Worm (Caenorhabditis elegans) whole organism, L1 larva: ENCODE results near the gene rps-14.

Experiments
- C04F5.9 ChIP-seq: sonication (generic microtip); optimal IDR thresholded peaks from 2 replicates; lab custom pipeline; 2016; ENCODE audit warnings: missing genetic modification characterization, missing compliant biosample characterization
- C16A3.4 ChIP-seq: fragments of 150-350 bp; optimal IDR thresholded peaks from 2 replicates; lab custom pipeline; 2014; ENCODE audit warnings: missing biosample characterization, missing genetic modification characterization
- F16B12.6 ChIP-seq: fragments of 150-350 bp; optimal IDR thresholded peaks from 2 replicates; lab custom pipeline; 2014; ENCODE audit warnings: missing biosample characterization, missing genetic modification characterization
- alr-1 ChIP-seq: fragments of 200-800 bp; sonication (Bioruptor generic); optimal IDR thresholded peaks from 2 replicates; lab custom pipeline; 2018; ENCODE audit warnings: borderline replicate concordance, mild to moderate bottlenecking, missing genetic modification characterization, missing compliant biosample characterization
- ceh-8 ChIP-seq: fragments of 200-800 bp; sonication (Bioruptor generic); optimal IDR thresholded peaks from 2 replicates; lab custom pipeline; 2018; ENCODE audit warnings: mild to moderate bottlenecking, missing genetic modification characterization, moderate library complexity, missing compliant biosample characterization
- ceh-82 ChIP-seq, 3 experiments: fragments of 150-350 bp in 1 of 3; sonication (generic microtip) in 2 of 3; optimal IDR thresholded peaks; 2 replicates each; lab custom pipeline; 2014 to 2017; ENCODE audit warnings: missing biosample characterization in 3 of 3, missing genetic modification characterization in 3 of 3
- ceh-88 ChIP-seq: fragments of 200-800 bp; sonication (Bioruptor generic); IDR thresholded peaks from 2 replicates; pipeline ENCODE4 v1.3.6; 2022; ENCODE audit warnings: missing genetic modification characterization, missing compliant biosample characterization
- ceh-90 ChIP-seq: sonication (generic microtip); optimal IDR thresholded peaks from 2 replicates; lab custom pipeline; 2016; ENCODE audit warnings: missing genetic modification characterization, missing compliant biosample characterization
- dpl-1 ChIP-seq, 3 experiments: fragments of 150-350 bp in 2 of 3; sonication (generic microtip) in 1 of 3; optimal IDR thresholded peaks; 2 replicates each; lab custom pipeline; 2014 to 2017; ENCODE audit warnings: missing biosample characterization in 3 of 3, missing genetic modification characterization in 3 of 3, missing genetic modification reagents in 3 of 3
- dsc-1 ChIP-seq: sonication (generic microtip); optimal IDR thresholded peaks from 2 replicates; lab custom pipeline; 2016; ENCODE audit warnings: mild to moderate bottlenecking, missing genetic modification characterization, missing compliant biosample characterization
- efl-1 ChIP-seq, 4 experiments: fragments of 150-350 bp; optimal IDR thresholded peaks in 3 of 4; peaks in 1 of 4; 1 replicate in 1 of 4; 2 replicates in 3 of 4; lab custom pipeline; 2014; ENCODE audit warnings: missing biosample characterization in 2 of 4, missing genetic modification characterization in 2 of 4, missing genetic modification reagents in 2 of 4
- elt-2 ChIP-seq: sonication (generic microtip); optimal IDR thresholded peaks from 2 replicates; lab custom pipeline; 2016; ENCODE audit warnings: missing genetic modification characterization, mild to moderate bottlenecking, inconsistent platforms, missing compliant biosample characterization, missing genetic modification reagents
- elt-3 ChIP-seq, 6 experiments: fragments of 150-350 bp in 1 of 6; sonication (generic microtip); optimal IDR thresholded peaks; 2 replicates each; lab custom pipeline; 2017 to 2018; ENCODE audit warnings: missing biosample characterization in 6 of 6, missing genetic modification characterization in 6 of 6, inconsistent platforms in 1 of 6
- fkh-10 ChIP-seq: sonication (generic microtip); optimal IDR thresholded peaks from 2 replicates; lab custom pipeline; 2017; ENCODE audit warnings: missing biosample characterization, missing genetic modification reagents, missing genetic modification characterization
- fkh-4 ChIP-seq: sonication (generic microtip); optimal IDR thresholded peaks from 2 replicates; lab custom pipeline; 2016; ENCODE audit warnings: missing compliant biosample characterization, missing genetic modification characterization, borderline replicate concordance
- fkh-8 ChIP-seq: sonication (generic microtip); optimal IDR thresholded peaks from 2 replicates; lab custom pipeline; 2016; ENCODE audit warnings: mild to moderate bottlenecking, missing genetic modification characterization, missing compliant biosample characterization
- hlh-17 ChIP-seq: fragments of 200-800 bp; sonication (Bioruptor generic); optimal IDR thresholded peaks from 2 replicates; lab custom pipeline; 2018; ENCODE audit warnings: missing genetic modification characterization, mild to moderate bottlenecking, missing compliant biosample characterization, moderate library complexity, borderline replicate concordance
- hlh-4 ChIP-seq: sonication (generic microtip); optimal IDR thresholded peaks from 2 replicates; lab custom pipeline; 2016; ENCODE audit warnings: mild to moderate bottlenecking, missing genetic modification characterization, missing compliant biosample characterization
- lin-13 ChIP-seq: fragments of 150-350 bp; optimal IDR thresholded peaks from 2 replicates; lab custom pipeline; 2014; ENCODE audit warnings: missing biosample characterization, missing genetic modification reagents, missing genetic modification characterization
- lin-14 ChIP-seq: fragments of 200-800 bp; sonication (Bioruptor generic); optimal IDR thresholded peaks from 2 replicates; lab custom pipeline; 2018; ENCODE audit warnings: mild to moderate bottlenecking, missing genetic modification characterization, moderate library complexity, missing compliant biosample characterization
- lin-35 ChIP-seq, 2 experiments: fragments of 150-350 bp; optimal IDR thresholded peaks; 2 replicates each; lab custom pipeline; 2014; ENCODE audit warnings: missing biosample characterization in 2 of 2, missing genetic modification characterization in 2 of 2, missing genetic modification reagents in 2 of 2
- lin-39 ChIP-seq: fragments of 150-350 bp; optimal IDR thresholded peaks from 2 replicates; lab custom pipeline; 2014; ENCODE audit warnings: missing biosample characterization, missing genetic modification reagents, missing genetic modification characterization
- lir-3 ChIP-seq: sonication (generic microtip); optimal IDR thresholded peaks from 2 replicates; lab custom pipeline; 2016; ENCODE audit warnings: mild to moderate bottlenecking, missing genetic modification characterization, moderate library complexity, missing compliant biosample characterization; ENCODE audit not compliant: poor library complexity
- mab-9 ChIP-seq: fragments of 200-800 bp; sonication (Bioruptor generic); IDR thresholded peaks from 2 replicates; pipeline ENCODE4 v1.3.6; 2022; ENCODE audit warnings: missing genetic modification reagents, missing genetic modification characterization, missing compliant biosample characterization
- mef-2 ChIP-seq: fragments of 150-350 bp; optimal IDR thresholded peaks from 2 replicates; lab custom pipeline; 2014; ENCODE audit warnings: missing biosample characterization, missing genetic modification characterization
- nhr-12 ChIP-seq: sonication (generic microtip); optimal IDR thresholded peaks from 2 replicates; lab custom pipeline; 2017; ENCODE audit warnings: missing biosample characterization, missing genetic modification characterization
- nhr-20 ChIP-seq: sonication (generic microtip); optimal IDR thresholded peaks from 2 replicates; lab custom pipeline; 2016; ENCODE audit warnings: mild to moderate bottlenecking, missing genetic modification characterization, missing compliant biosample characterization
- nhr-71 ChIP-seq: sonication (generic microtip); optimal IDR thresholded peaks from 2 replicates; lab custom pipeline; 2016; ENCODE audit warnings: mild to moderate bottlenecking, missing genetic modification characterization, moderate library complexity, missing compliant biosample characterization
- nhr-77 ChIP-seq: fragments of 150-350 bp; optimal IDR thresholded peaks from 2 replicates; lab custom pipeline; 2014; ENCODE audit warnings: missing biosample characterization, missing genetic modification characterization
- nhr-84 ChIP-seq: sonication (generic microtip); optimal IDR thresholded peaks from 2 replicates; lab custom pipeline; 2017; ENCODE audit warnings: missing biosample characterization, missing genetic modification characterization
- pag-3 ChIP-seq: sonication (generic microtip); optimal IDR thresholded peaks from 2 replicates; lab custom pipeline; 2017; ENCODE audit warnings: missing genetic modification characterization, mild to moderate bottlenecking, missing compliant biosample characterization, antibody characterized with exemption, borderline replicate concordance; ENCODE audit not compliant: insufficient read depth
- rnt-1 ChIP-seq: sonication (generic microtip); optimal IDR thresholded peaks from 2 replicates; lab custom pipeline; 2016; ENCODE audit warnings: mild to moderate bottlenecking, missing genetic modification characterization, moderate library complexity, missing compliant biosample characterization
- skn-1 ChIP-seq: fragments of 150-350 bp; optimal IDR thresholded peaks from 2 replicates; lab custom pipeline; 2014; ENCODE audit warnings: missing biosample characterization, missing genetic modification characterization
- sox-4 ChIP-seq: sonication (generic microtip); optimal IDR thresholded peaks from 2 replicates; lab custom pipeline; 2016; ENCODE audit warnings: missing genetic modification characterization, missing compliant biosample characterization
- tbx-2 ChIP-seq: sonication (generic microtip); optimal IDR thresholded peaks from 2 replicates; lab custom pipeline; 2016; ENCODE audit warnings: missing genetic modification characterization, missing compliant biosample characterization
- tlp-1 ChIP-seq: fragments of 150-350 bp; optimal IDR thresholded peaks from 2 replicates; lab custom pipeline; 2014; ENCODE audit warnings: missing biosample characterization, missing genetic modification characterization
- unc-130 ChIP-seq: fragments of 150-350 bp; optimal IDR thresholded peaks from 2 replicates; lab custom pipeline; 2017; ENCODE audit warnings: missing biosample characterization, missing genetic modification characterization, inconsistent platforms
- unc-86 ChIP-seq: sonication (generic microtip); optimal IDR thresholded peaks from 2 replicates; lab custom pipeline; 2016; ENCODE audit warnings: missing genetic modification characterization, missing compliant biosample characterization
- unc-98 ChIP-seq: fragments of 200-800 bp; sonication (Bioruptor generic); IDR thresholded peaks from 2 replicates; pipeline ENCODE4 v1.3.6; 2022; ENCODE audit warnings: missing genetic modification characterization, missing compliant biosample characterization
- xbp-1 ChIP-seq: sonication (generic microtip); optimal IDR thresholded peaks from 2 replicates; lab custom pipeline; 2016; ENCODE audit warnings: missing genetic modification characterization, missing compliant biosample characterization
- zag-1 ChIP-seq: fragments of 150-350 bp; optimal IDR thresholded peaks from 2 replicates; lab custom pipeline; 2014; ENCODE audit warnings: missing biosample characterization, missing genetic modification characterization
- zip-4 ChIP-seq: fragments of 200-800 bp; sonication (Bioruptor generic); optimal IDR thresholded peaks from 2 replicates; lab custom pipeline; 2018; ENCODE audit warnings: mild to moderate bottlenecking, missing genetic modification characterization, moderate library complexity, missing compliant biosample characterization
- ztf-11 ChIP-seq, 2 experiments: sonication (generic microtip); optimal IDR thresholded peaks; 2 replicates each; lab custom pipeline; 2016 to 2017; ENCODE audit warnings: missing genetic modification characterization in 2 of 2, missing biosample characterization in 1 of 2, missing compliant biosample characterization in 1 of 2

The rps-14 gene

DNA sequence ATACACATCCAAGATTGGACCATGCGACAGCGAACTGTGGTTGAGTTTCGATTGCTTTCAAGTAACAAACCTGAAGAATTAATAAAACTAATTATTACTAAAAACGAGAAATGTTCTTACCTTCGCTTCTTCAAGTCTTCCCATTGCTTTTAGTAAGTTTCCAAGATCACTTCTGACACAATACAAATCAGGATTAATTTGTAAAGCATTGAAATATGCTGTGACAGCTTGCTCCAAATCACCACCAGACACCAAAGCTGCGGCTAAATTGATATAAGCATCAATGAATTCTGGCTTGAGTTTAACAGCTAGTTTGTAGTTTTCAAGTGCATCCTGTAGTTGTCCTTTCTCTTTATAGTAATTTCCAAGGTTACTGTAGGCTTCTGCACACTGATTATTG lies 29.2 kb downstream of the rps-14 start:
- TF ChIP-seq lin-39 (tag; lab: Kevin White, UChicago) (no peak), elt-3 (tag; optimal IDR thresholded peaks at IDR 0.05; lab: Kevin White, UChicago) (no peak), zag-1 (tag; lab: Kevin White, UChicago) (no peak), ceh-82 (tag; optimal IDR thresholded peaks at IDR 0.05; lab: Kevin White, UChicago) (no peak), hlh-17 (GFP tag; lab: Kevin White, UChicago) (no peak), nhr-12 (tag; lab: Kevin White, UChicago) (no peak), C16A3.4 (tag; lab: Kevin White, UChicago) (no peak), sox-4 (tag; lab: Kevin White, UChicago) (no peak), ceh-88 (GFP tag; lab: Robert Waterston, UW) (no peak), elt-2 (tag; lab: Kevin White, UChicago) (no peak), mef-2 (tag; lab: Kevin White, UChicago) (no peak), fkh-10 (GFP tag; lab: Kevin White, UChicago) (no peak), zip-4 (GFP tag; lab: Kevin White, UChicago) (no peak), unc-86 (tag; lab: Kevin White, UChicago) (no peak), rnt-1 (tag; lab: Kevin White, UChicago) (no peak), skn-1 (tag; lab: Kevin White, UChicago) (no peak)

DNA sequence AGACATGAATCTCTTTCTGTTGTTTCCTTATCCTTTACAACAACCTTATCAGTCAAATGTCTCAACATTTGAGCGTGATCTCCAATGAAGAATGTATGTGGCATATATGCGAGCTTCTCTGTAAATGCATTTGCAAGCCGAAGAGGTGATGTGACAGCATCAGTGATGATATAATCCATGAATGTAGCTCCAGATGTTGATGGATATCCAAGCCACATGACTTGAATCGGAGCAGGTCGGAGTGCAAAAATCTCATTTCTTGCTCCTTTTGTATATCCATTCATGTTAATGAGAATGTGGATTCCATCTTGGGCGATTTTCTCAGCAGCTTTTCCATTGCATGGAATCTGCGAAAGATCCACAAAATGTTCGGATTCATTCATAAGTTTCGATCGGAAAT lies 31.2 kb downstream of the rps-14 start:
- TF ChIP-seq efl-1 (optimal IDR thresholded peaks at IDR 0.05; lab: Kevin White, UChicago) (no peak), efl-1 (GFP tag; optimal IDR thresholded peaks at IDR 0.05 in 1 of 2; lab: Kevin White, UChicago) (peak in 1 of 2 experiments; percentile 86), lin-39 (tag; lab: Kevin White, UChicago) (no peak), lin-35 (GFP tag; optimal IDR thresholded peaks at IDR 0.05; lab: Kevin White, UChicago) (no peak), nhr-12 (tag; lab: Kevin White, UChicago) (no peak)

DNA sequence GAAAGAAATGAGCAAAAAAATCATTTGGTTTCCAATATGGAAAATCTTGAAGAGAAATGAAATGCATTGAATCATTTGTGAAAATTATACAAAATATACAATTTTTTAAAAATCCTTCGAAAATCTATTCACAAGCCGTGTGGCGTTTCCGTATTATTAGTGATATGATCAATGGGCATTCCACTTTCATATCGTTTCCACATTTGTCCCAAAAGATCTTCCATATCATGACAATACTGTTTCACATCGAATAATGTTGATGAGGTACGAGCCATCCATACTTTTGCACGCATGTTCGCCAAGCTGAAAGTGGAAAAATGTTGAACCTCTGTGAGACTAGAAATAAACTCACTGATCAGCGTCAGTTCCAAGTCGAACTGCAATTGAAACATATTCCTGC lies 33.0 kb downstream of the rps-14 start:
- TF ChIP-seq alr-1 (tag; lab: Kevin White, UChicago) (no peak), nhr-77 (tag; lab: Kevin White, UChicago) (no peak), lin-13 (no peak)
- TF ChIP-seq, all 84 proteins: peak for 0

DNA sequence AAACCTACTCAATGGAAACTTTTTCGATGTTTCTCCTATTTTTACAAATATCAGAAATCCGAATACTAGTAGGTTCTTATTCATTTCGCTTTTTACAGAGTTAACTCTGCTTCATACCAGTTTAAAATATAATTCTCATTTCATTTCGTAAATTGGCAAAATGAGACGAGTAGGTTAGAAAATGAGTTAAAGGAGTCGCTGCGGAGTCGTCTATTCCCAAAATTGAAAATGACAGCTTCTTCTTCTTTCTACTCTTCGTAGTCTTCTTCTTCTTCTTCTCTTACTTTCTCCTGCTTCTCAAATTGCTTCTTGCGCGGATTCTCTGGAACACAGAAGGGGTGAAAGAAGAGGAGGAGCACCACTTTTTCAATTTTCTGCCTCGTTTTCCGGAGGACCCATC lies 34.6 kb downstream of the rps-14 start, which contains the start of gene glr-2:
TSS of gene glr-2 (minus strand) at position 211 of the 400 bp plus-strand sequence.
- no peak for TF ChIP-seq tlp-1
- TF ChIP-seq elt-2 (tag; lab: Kevin White, UChicago): no peak
- peak; percentile 13 for TF ChIP-seq ceh-8 (GFP tag; lab: Kevin White, UChicago)
- no peak for TF ChIP-seq nhr-71
- no peak for TF ChIP-seq C16A3.4 (tag; lab: Kevin White, UChicago)
- no peak for TF ChIP-seq tbx-2 (tag; lab: Kevin White, UChicago)
- no peak for TF ChIP-seq fkh-4 (tag; lab: Kevin White, UChicago)
- TF ChIP-seq unc-98 (GFP tag; lab: Robert Waterston, UW): no peak
- TF ChIP-seq xbp-1 (tag; lab: Kevin White, UChicago): no peak
- no peak for TF ChIP-seq zip-4 (GFP tag; lab: Kevin White, UChicago)
- no peak for TF ChIP-seq F16B12.6 (tag; lab: Kevin White, UChicago)
- no peak for TF ChIP-seq fkh-8 (tag; lab: Kevin White, UChicago)
- peak; percentile 35 for TF ChIP-seq lin-14

DNA sequence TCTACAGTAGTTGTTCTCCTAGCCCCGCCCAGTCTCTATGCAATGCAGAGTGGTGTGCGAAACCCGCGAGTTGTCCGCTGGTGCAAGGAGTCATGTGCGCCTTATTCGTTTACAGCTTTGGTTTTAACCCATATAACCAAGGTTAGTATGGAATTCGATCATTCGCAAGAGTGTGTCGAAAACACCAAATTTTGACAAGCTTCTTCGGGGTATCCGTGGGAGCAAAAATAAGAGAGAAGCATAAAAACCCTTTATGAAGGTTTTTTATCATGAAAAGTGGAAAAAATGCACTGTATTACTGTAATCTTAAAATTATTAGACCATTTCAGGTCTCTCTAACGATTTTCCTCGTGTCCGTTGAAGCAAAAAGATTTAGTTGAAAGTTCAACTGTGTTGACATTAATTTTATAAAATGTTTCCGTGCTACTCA lies 37.2 kb downstream of the rps-14 start:
- TF ChIP-seq dsc-1 (tag; lab: Kevin White, UChicago) (peak; percentile 33), ceh-90 (no peak), sox-4 (tag; lab: Kevin White, UChicago) (no peak), hlh-4 (tag; lab: Kevin White, UChicago) (no peak), lir-3 (tag; lab: Kevin White, UChicago) (no peak), pag-3 (no peak), fkh-4 (tag; lab: Kevin White, UChicago) (no peak), nhr-71 (peak; percentile 68), ztf-11 (tag; optimal IDR thresholded peaks at IDR 0.05; lab: Kevin White, UChicago) (no peak), zag-1 (tag; lab: Kevin White, UChicago) (no peak), nhr-84 (tag; lab: Kevin White, UChicago) (no peak), dpl-1 (GFP tag; optimal IDR thresholded peaks at IDR 0.05; lab: Kevin White, UChicago) (no peak), mab-9 (GFP tag; lab: Robert Waterston, UW) (no peak), unc-130 (tag; lab: Kevin White, UChicago) (no peak), lin-14 (peak; percentile 35), elt-2 (tag; lab: Kevin White, UChicago) (peak; percentile 41), C04F5.9 (tag; lab: Kevin White, UChicago) (no peak), nhr-20 (tag; lab: Kevin White, UChicago) (peak; percentile 40)
